Fruit fly (Drosophila melanogaster) whole organism, pupa: ENCODE results near the gene CG2202.
A peak's percentile ranks its signal among the peaks of the same experiment; 100 is the strongest.

Experiments
- CG15710 ChIP-seq: fragments of 200-800 bp; sonication (Bioruptor generic); optimal IDR thresholded peaks from 2 replicates; lab custom pipeline; 2018; ENCODE audit warnings: missing biosample characterization, mild to moderate bottlenecking, missing genetic modification characterization, moderate library complexity
- D1 ChIP-seq: fragments of 200-800 bp; sonication (Bioruptor generic); optimal IDR thresholded peaks from 2 replicates; lab custom pipeline; 2018; ENCODE audit warnings: missing biosample characterization, mild to moderate bottlenecking, missing genetic modification characterization, moderate library complexity
- EcR ChIP-seq: fragments of 200-800 bp; sonication (Bioruptor generic); optimal IDR thresholded peaks from 3 replicates; lab custom pipeline; 2019; ENCODE audit warnings: missing biosample characterization, missing genetic modification characterization, mild to moderate bottlenecking, moderate library complexity, missing genetic modification reagents
- Snoo ChIP-seq: fragments of 200-800 bp; sonication (Bioruptor generic); optimal IDR thresholded peaks from 3 replicates; lab custom pipeline; 2017; ENCODE audit warnings: missing biosample characterization, mild to moderate bottlenecking, missing genetic modification characterization, inconsistent platforms
- fd96Ca ChIP-seq: fragments of 200-800 bp; sonication (Bioruptor generic); IDR thresholded peaks from 3 replicates; pipeline ENCODE4 v1.3.6; 2022; ENCODE audit warnings: missing biosample characterization, missing genetic modification characterization
- gl ChIP-seq: fragments of 200-800 bp; sonication (Bioruptor generic); optimal IDR thresholded peaks from 2 replicates; lab custom pipeline; 2018; ENCODE audit warnings: missing biosample characterization, mild to moderate bottlenecking, missing genetic modification characterization
- rn ChIP-seq: fragments of 200-800 bp; sonication (Bioruptor generic); IDR thresholded peaks from 2 replicates; pipeline ENCODE4 v1.3.6; 2022; ENCODE audit warnings: missing biosample characterization, missing genetic modification characterization

- no peak for TF ChIP-seq gl (tag; lab: Kevin White, UChicago)
- TF ChIP-seq fd96Ca (GFP tag; lab: Robert Waterston, UW): no peak
- no peak for TF ChIP-seq CG15710
- TF ChIP-seq Snoo: peak; percentile 36
- peak; percentile 73 for TF ChIP-seq D1 (tag; lab: Kevin White, UChicago)
- TF ChIP-seq rn (GFP tag; lab: Robert Waterston, UW): no peak
- no peak for TF ChIP-seq EcR (GFP tag; lab: Kevin White, UChicago)
These were observed 16.2 kb upstream of the CG2202 start for dm6 chrX:10832369-10832768.
